Worm (Caenorhabditis elegans): ENCODE results near the gene ifg-1.

DNA sequence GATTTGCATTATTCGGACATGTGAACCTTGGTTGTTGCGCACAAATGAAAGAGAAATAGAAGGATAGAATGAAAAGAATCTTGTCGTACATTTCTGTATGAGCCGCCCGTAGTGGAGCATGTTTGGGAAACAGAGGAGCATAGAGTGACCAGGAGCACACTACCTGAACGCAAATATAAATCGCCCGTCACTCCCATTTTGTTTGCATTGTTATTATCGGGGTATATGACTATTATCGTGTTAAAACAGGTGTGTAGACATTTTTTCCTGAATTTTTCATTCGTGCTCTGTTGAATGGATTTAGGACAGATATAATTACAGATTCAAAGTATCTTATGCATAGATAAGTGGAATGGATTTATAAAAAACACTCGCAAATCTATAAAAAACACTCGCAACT lies 52.3 kb downstream of the ifg-1 start, which contains the start of gene K01C8.2:
- TF ChIP-seq sea-1 (GFP tag; conservative IDR thresholded peaks at IDR 0.05), result no peak
- no peak for TF ChIP-seq F13C5.2 (tag; optimal IDR thresholded peaks at IDR 0.05)
- no peak for TF ChIP-seq tra-4 (tag; optimal IDR thresholded peaks at IDR 0.05)
- no peak for TF ChIP-seq ama-1 (optimal IDR thresholded peaks at IDR 0.05)
- no peak for TF ChIP-seq flt-1 (GFP tag; IDR thresholded peaks at IDR 0.05)
- TF ChIP-seq hmg-4 (GFP tag; optimal IDR thresholded peaks at IDR 0.05), result no peak
- no peak for TF ChIP-seq ets-7 (tag; optimal IDR thresholded peaks at IDR 0.05)
- no peak for TF ChIP-seq scrt-1 (GFP tag; IDR thresholded peaks at IDR 0.05)
- no peak for TF ChIP-seq ceh-36 (tag; optimal IDR thresholded peaks at IDR 0.05)

All from whole organism, early embryonic.